Worm (Caenorhabditis elegans) whole organism, mixed stage, embryonic: Measurements from ENCODE around the gene C08E3.15.

Experiments
- M03D4.4 ChIP-seq: sonication (generic microtip); optimal IDR thresholded peaks from 2 replicates; lab custom pipeline; 2017; ENCODE audit warnings: mild to moderate bottlenecking, missing genetic modification characterization, missing compliant biosample characterization
- bed-3 ChIP-seq: fragments of 200-800 bp; sonication (Bioruptor generic); optimal IDR thresholded peaks from 3 replicates; lab custom pipeline; 2018; ENCODE audit warnings: mild to moderate bottlenecking, missing genetic modification characterization, moderate library complexity, missing compliant biosample characterization
- blmp-1 ChIP-seq: fragments of 150-350 bp; optimal IDR thresholded peaks from 2 replicates; lab custom pipeline; 2014; ENCODE audit warnings: missing biosample characterization, missing genetic modification characterization
- ceh-39 ChIP-seq: fragments of 150-350 bp; optimal IDR thresholded peaks from 2 replicates; lab custom pipeline; 2014; ENCODE audit warnings: missing biosample characterization, missing genetic modification characterization
- ceh-43 ChIP-seq: fragments of 200-800 bp; sonication (Bioruptor generic); optimal IDR thresholded peaks from 2 replicates; lab custom pipeline; 2018; ENCODE audit warnings: mild to moderate bottlenecking, missing genetic modification characterization, moderate library complexity, missing compliant biosample characterization
- ceh-83 ChIP-seq: fragments of 200-800 bp; sonication (Bioruptor generic); optimal IDR thresholded peaks from 2 replicates; lab custom pipeline; 2018; ENCODE audit warnings: mild to moderate bottlenecking, missing genetic modification characterization, missing compliant biosample characterization
- ces-1 ChIP-seq: fragments of 150-350 bp; optimal IDR thresholded peaks from 2 replicates; lab custom pipeline; 2014; ENCODE audit warnings: missing biosample characterization, missing genetic modification reagents, missing genetic modification characterization
- cnd-1 ChIP-seq: fragments of 200-800 bp; sonication (Bioruptor generic); optimal IDR thresholded peaks from 2 replicates; lab custom pipeline; 2018; ENCODE audit warnings: mild to moderate bottlenecking, missing genetic modification characterization, missing compliant biosample characterization
- elt-1 ChIP-seq: sonication (generic microtip); optimal IDR thresholded peaks from 2 replicates; lab custom pipeline; 2017; ENCODE audit warnings: missing genetic modification characterization, mild to moderate bottlenecking, missing compliant biosample characterization, antibody characterized with exemption, moderate library complexity, borderline replicate concordance; ENCODE audit not compliant: insufficient read depth
- elt-3 ChIP-seq: fragments of 150-350 bp; optimal IDR thresholded peaks from 2 replicates; lab custom pipeline; 2014; ENCODE audit warnings: missing biosample characterization, missing genetic modification characterization
- flh-1 ChIP-seq: fragments of 200-800 bp; sonication (Bioruptor generic); optimal IDR thresholded peaks from 2 replicates; lab custom pipeline; 2018; ENCODE audit warnings: mild to moderate bottlenecking, missing genetic modification characterization, moderate library complexity, missing compliant biosample characterization
- ham-2 ChIP-seq: fragments of 200-800 bp; sonication (Bioruptor generic); optimal IDR thresholded peaks from 2 replicates; lab custom pipeline; 2018; ENCODE audit warnings: mild to moderate bottlenecking, missing genetic modification characterization, missing compliant biosample characterization
- hlh-1 ChIP-seq: fragments of 150-350 bp; optimal IDR thresholded peaks from 2 replicates; lab custom pipeline; 2014; ENCODE audit warnings: missing biosample characterization, missing genetic modification reagents, missing genetic modification characterization
- lin-32 ChIP-seq: fragments of 200-800 bp; sonication (Bioruptor generic); optimal IDR thresholded peaks from 2 replicates; lab custom pipeline; 2018; ENCODE audit warnings: mild to moderate bottlenecking, missing genetic modification characterization, missing compliant biosample characterization
- lsy-2 ChIP-seq: fragments of 150-350 bp; optimal IDR thresholded peaks from 2 replicates; lab custom pipeline; 2014; ENCODE audit warnings: missing biosample characterization, missing genetic modification characterization
- mab-5 ChIP-seq: fragments of 150-350 bp; optimal IDR thresholded peaks from 2 replicates; lab custom pipeline; 2014; ENCODE audit warnings: missing biosample characterization, missing genetic modification characterization
- mep-1 ChIP-seq: fragments of 150-350 bp; optimal IDR thresholded peaks from 2 replicates; lab custom pipeline; 2017; ENCODE audit warnings: missing biosample characterization, missing genetic modification reagents, missing genetic modification characterization, inconsistent platforms
- mls-2 ChIP-seq: sonication (generic microtip); optimal IDR thresholded peaks from 2 replicates; lab custom pipeline; 2016; ENCODE audit warnings: mild to moderate bottlenecking, missing genetic modification characterization, moderate library complexity, missing compliant biosample characterization
- nhr-12 ChIP-seq: fragments of 150-350 bp; optimal IDR thresholded peaks from 2 replicates; lab custom pipeline; 2014; ENCODE audit warnings: missing biosample characterization, missing genetic modification characterization
- nhr-2 ChIP-seq: fragments of 150-350 bp; optimal IDR thresholded peaks from 2 replicates; lab custom pipeline; 2014; ENCODE audit warnings: missing biosample characterization, missing genetic modification characterization
- nhr-237 ChIP-seq: fragments of 150-350 bp; optimal IDR thresholded peaks from 2 replicates; lab custom pipeline; 2014; ENCODE audit warnings: missing biosample characterization, missing genetic modification characterization
- nhr-28 ChIP-seq: fragments of 150-350 bp; optimal IDR thresholded peaks from 2 replicates; lab custom pipeline; 2014; ENCODE audit warnings: missing biosample characterization, missing genetic modification characterization
- nhr-76 ChIP-seq: sonication (generic microtip); optimal IDR thresholded peaks from 2 replicates; lab custom pipeline; 2017; ENCODE audit warnings: missing biosample characterization, missing genetic modification characterization
- pha-4 ChIP-seq: fragments of 150-350 bp; optimal IDR thresholded peaks from 2 replicates; lab custom pipeline; 2018; ENCODE audit warnings: missing biosample characterization, missing genetic modification reagents, missing genetic modification characterization
- sem-2 ChIP-seq: fragments of 200-800 bp; sonication (Bioruptor generic); optimal IDR thresholded peaks from 2 replicates; lab custom pipeline; 2018; ENCODE audit warnings: mild to moderate bottlenecking, missing genetic modification characterization, missing compliant biosample characterization
- sptf-1 ChIP-seq: sonication (generic microtip); optimal IDR thresholded peaks from 2 replicates; lab custom pipeline; 2017; ENCODE audit warnings: mild to moderate bottlenecking, missing genetic modification characterization, moderate library complexity, missing compliant biosample characterization
- unc-39 ChIP-seq: fragments of 150-350 bp; optimal IDR thresholded peaks from 2 replicates; lab custom pipeline; 2014; ENCODE audit warnings: missing biosample characterization, missing genetic modification characterization
- unc-62 ChIP-seq: fragments of 150-350 bp; optimal IDR thresholded peaks from 2 replicates; lab custom pipeline; 2014; ENCODE audit warnings: missing biosample characterization, missing genetic modification reagents, missing genetic modification characterization
- zip-8 ChIP-seq: fragments of 150-350 bp; optimal IDR thresholded peaks from 2 replicates; lab custom pipeline; 2014; ENCODE audit warnings: missing biosample characterization, missing genetic modification characterization

The C08E3.15 gene

DNA sequence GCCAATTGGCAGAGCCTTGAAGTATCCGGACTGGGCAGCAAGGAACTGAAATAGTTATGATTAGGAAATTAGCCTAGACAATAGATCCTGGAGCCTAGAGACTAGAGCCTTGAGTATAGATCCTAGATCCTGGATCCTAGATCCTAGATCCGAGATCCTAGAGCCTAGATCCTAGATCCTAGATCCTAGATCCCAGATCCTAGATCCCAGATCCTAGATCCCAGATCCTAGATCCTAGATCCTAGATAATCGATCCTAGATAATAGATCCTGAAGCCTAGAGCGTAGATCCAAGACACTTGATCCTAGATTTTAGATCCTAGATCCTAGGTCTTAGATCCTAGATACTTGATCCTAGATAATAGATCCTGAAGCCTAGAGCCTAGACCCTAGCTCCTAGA lies 22.7 kb downstream of the C08E3.15 start:
- TF ChIP-seq elt-1 (tag; lab: Kevin White, UChicago): peak; percentile 73
- no peak for TF ChIP-seq mep-1 (tag; lab: Kevin White, UChicago)

ce11 chrII:1603049-1603448 lies 24.6 kb downstream of the C08E3.15 start:
- no peak for TF ChIP-seq bed-3
- TF ChIP-seq nhr-237 (tag; lab: Kevin White, UChicago): no peak
- TF ChIP-seq ces-1: no peak
- no peak for TF ChIP-seq unc-39 (tag; lab: Kevin White, UChicago)
- TF ChIP-seq ceh-39: no peak
- TF ChIP-seq mep-1 (tag; lab: Kevin White, UChicago): no peak
- TF ChIP-seq nhr-12 (tag; lab: Kevin White, UChicago): no peak
- no peak for TF ChIP-seq sem-2
- no peak for TF ChIP-seq lin-32
- TF ChIP-seq mab-5 (tag; lab: Kevin White, UChicago): no peak
- no peak for TF ChIP-seq flh-1 (GFP tag; lab: Kevin White, UChicago)
- TF ChIP-seq hlh-1 (tag; lab: Kevin White, UChicago): no peak
- TF ChIP-seq cnd-1: no peak
- TF ChIP-seq pha-4 (tag; lab: Kevin White, UChicago): no peak
- no peak for TF ChIP-seq blmp-1
- no peak for TF ChIP-seq lsy-2 (tag; lab: Kevin White, UChicago)
- TF ChIP-seq ceh-83: no peak
- TF ChIP-seq, all 35 proteins: peak for 0

DNA sequence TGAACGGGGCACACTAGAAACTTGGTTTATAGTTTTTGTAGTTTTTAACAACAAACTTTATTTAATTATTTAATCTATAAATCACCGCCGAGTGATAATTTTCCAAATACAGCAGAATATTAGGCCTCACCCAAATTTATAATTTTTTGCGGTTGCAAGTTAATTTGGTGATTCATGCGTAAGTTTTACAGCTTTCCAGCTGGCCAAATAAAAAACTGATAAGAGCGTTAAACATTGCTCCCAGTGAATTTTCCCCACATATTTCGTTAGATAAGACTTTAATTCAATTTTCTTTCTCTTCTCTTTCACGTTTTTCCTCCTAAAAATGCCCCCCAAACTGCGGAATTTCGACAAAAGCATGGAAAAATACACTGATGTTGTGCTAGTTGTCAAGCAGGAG lies 26.2 kb downstream of the C08E3.15 start, which contains the start of gene bath-47:
Gene bath-47, plus strand, starts transcription at position 305 of the 400 bp plus-strand sequence.
- no peak for TF ChIP-seq mls-2 (tag; lab: Kevin White, UChicago)
- TF ChIP-seq sptf-1 (tag; lab: Kevin White, UChicago): no peak
- TF ChIP-seq nhr-76: no peak
- no peak for TF ChIP-seq ceh-43 (GFP tag; lab: Kevin White, UChicago)
- no peak for TF ChIP-seq unc-39 (tag; lab: Kevin White, UChicago)
- TF ChIP-seq unc-62: no peak
- no peak for TF ChIP-seq nhr-28 (tag; lab: Kevin White, UChicago)
- no peak for TF ChIP-seq mep-1 (tag; lab: Kevin White, UChicago)
- TF ChIP-seq hlh-1 (tag; lab: Kevin White, UChicago): no peak
- no peak for TF ChIP-seq M03D4.4
- TF ChIP-seq ces-1: no peak

ce11 chrII:1600661-1601060 lies 27.0 kb downstream of the C08E3.15 start, which contains the start of gene bath-26:
Gene bath-26 (minus strand): TSS chrII:1600761.
- TF ChIP-seq sem-2 (no peak), zip-8 (tag; lab: Kevin White, UChicago) (no peak), cnd-1 (no peak), lsy-2 (tag; lab: Kevin White, UChicago) (no peak), ham-2 (GFP tag; lab: Kevin White, UChicago) (no peak)

ce11 chrII:1597101-1598088 lies 30.3 kb downstream of the C08E3.15 start, which contains the start of gene bath-46:
Gene bath-46 (plus strand): TSS chrII:1597906.
- no peak for TF ChIP-seq flh-1 (GFP tag; lab: Kevin White, UChicago)
- no peak for TF ChIP-seq elt-3 (tag; lab: Kevin White, UChicago)
- TF ChIP-seq sem-2: no peak
- TF ChIP-seq unc-39 (tag; lab: Kevin White, UChicago): no peak
- no peak for TF ChIP-seq nhr-2
- TF ChIP-seq lsy-2 (tag; lab: Kevin White, UChicago): no peak
- no peak for TF ChIP-seq ceh-43 (GFP tag; lab: Kevin White, UChicago)
- no peak for TF ChIP-seq elt-1 (tag; lab: Kevin White, UChicago)
- TF ChIP-seq mls-2 (tag; lab: Kevin White, UChicago): no peak
- TF ChIP-seq M03D4.4: no peak
- TF ChIP-seq blmp-1: no peak
- no peak for TF ChIP-seq unc-62
- TF ChIP-seq pha-4 (tag; lab: Kevin White, UChicago): no peak
